Worm (Caenorhabditis elegans) whole organism, young adult: Measurements from ENCODE around the gene sri-25.

ENCODE experiments used
- B0019.2 ChIP-seq: fragments of 200-800 bp; sonication (Bioruptor generic); conservative IDR thresholded peaks from 2 replicates; pipeline ENCODE4 v1.3.6; 2022; ENCODE audit warnings: missing genetic modification reagents, missing genetic modification characterization, missing compliant biosample characterization
- B0336.3 ChIP-seq: fragments of 200-800 bp; sonication (Bioruptor generic); IDR thresholded peaks from 2 replicates; pipeline ENCODE4 v1.3.6; 2022; ENCODE audit warnings: missing genetic modification characterization, missing compliant biosample characterization
- C17E4.6 ChIP-seq: fragments of 200-800 bp; sonication (Bioruptor generic); IDR thresholded peaks from 2 replicates; pipeline ENCODE4 v1.3.6; 2022; ENCODE audit warnings: missing genetic modification reagents, missing genetic modification characterization, missing compliant biosample characterization
- F10E7.11 ChIP-seq: sonication (generic microtip); optimal IDR thresholded peaks from 2 replicates; lab custom pipeline; 2017; ENCODE audit warnings: mild to moderate bottlenecking, missing genetic modification characterization, moderate library complexity, missing compliant biosample characterization
- F22D6.2 ChIP-seq: sonication (generic microtip); optimal IDR thresholded peaks from 2 replicates; lab custom pipeline; 2016; ENCODE audit warnings: mild to moderate bottlenecking, missing genetic modification characterization, missing compliant biosample characterization
- F23B12.7 ChIP-seq: sonication (generic microtip); optimal IDR thresholded peaks from 2 replicates; lab custom pipeline; 2017; ENCODE audit warnings: missing genetic modification characterization, mild to moderate bottlenecking, missing compliant biosample characterization, antibody characterized with exemption, moderate library complexity; ENCODE audit not compliant: insufficient read depth
- F33H1.4 ChIP-seq: fragments of 200-800 bp; sonication (Bioruptor generic); IDR thresholded peaks from 2 replicates; pipeline ENCODE4 v1.3.6; 2022; ENCODE audit warnings: missing genetic modification reagents, missing genetic modification characterization, missing compliant biosample characterization
- F39B2.1 ChIP-seq: fragments of 200-800 bp; sonication (Bioruptor generic); IDR thresholded peaks from 2 replicates; pipeline ENCODE4 v1.3.6; 2022; ENCODE audit warnings: missing genetic modification reagents, missing genetic modification characterization, missing compliant biosample characterization
- F49E8.2 ChIP-seq: sonication (generic microtip); optimal IDR thresholded peaks from 3 replicates; lab custom pipeline; 2017; ENCODE audit warnings: missing genetic modification characterization, mild to moderate bottlenecking, missing compliant biosample characterization, antibody characterized with exemption, moderate library complexity; ENCODE audit not compliant: insufficient read depth
- F52B5.7 ChIP-seq: sonication (generic microtip); optimal IDR thresholded peaks from 2 replicates; lab custom pipeline; 2016; ENCODE audit warnings: mild to moderate bottlenecking, missing genetic modification characterization, missing compliant biosample characterization
- F57A8.1 ChIP-seq: fragments of 200-800 bp; sonication (Bioruptor generic); optimal IDR thresholded peaks from 2 replicates; lab custom pipeline; 2018; ENCODE audit warnings: mild to moderate bottlenecking, missing genetic modification characterization, moderate library complexity, missing compliant biosample characterization
- Y56A3A.18 ChIP-seq: fragments of 200-800 bp; sonication (Bioruptor generic); IDR thresholded peaks from 2 replicates; pipeline ENCODE4 v1.3.6; 2022; ENCODE audit warnings: missing genetic modification reagents, missing genetic modification characterization, missing compliant biosample characterization
- ZK185.1 ChIP-seq: sonication (generic microtip); optimal IDR thresholded peaks from 2 replicates; lab custom pipeline; 2016; ENCODE audit warnings: mild to moderate bottlenecking, missing genetic modification characterization, missing compliant biosample characterization; ENCODE audit not compliant: poor library complexity, severe bottlenecking
- akir-1 ChIP-seq: fragments of 200-800 bp; sonication (Bioruptor generic); optimal IDR thresholded peaks from 2 replicates; lab custom pipeline; 2018; ENCODE audit warnings: mild to moderate bottlenecking, missing genetic modification characterization, moderate library complexity, missing compliant biosample characterization
- aptf-3 ChIP-seq: fragments of 200-800 bp; sonication (Bioruptor generic); IDR thresholded peaks from 2 replicates; pipeline ENCODE4 v1.3.6; 2022; ENCODE audit warnings: missing genetic modification characterization, missing compliant biosample characterization
- atf-7 ChIP-seq: sonication (generic microtip); optimal IDR thresholded peaks from 2 replicates; lab custom pipeline; 2017; ENCODE audit warnings: mild to moderate bottlenecking, missing genetic modification characterization, missing compliant biosample characterization
- attf-5 ChIP-seq: fragments of 200-800 bp; sonication (Bioruptor generic); optimal IDR thresholded peaks from 2 replicates; lab custom pipeline; 2018; ENCODE audit warnings: mild to moderate bottlenecking, missing genetic modification characterization, missing compliant biosample characterization
- die-1 ChIP-seq: sonication (generic microtip); optimal IDR thresholded peaks from 2 replicates; lab custom pipeline; 2016; ENCODE audit warnings: missing genotype, mild to moderate bottlenecking, missing genetic modification characterization, missing compliant biosample characterization
- dpl-1 ChIP-seq: fragments of 150-350 bp; optimal IDR thresholded peaks from 2 replicates; lab custom pipeline; 2014; ENCODE audit warnings: missing biosample characterization, missing genetic modification reagents, missing genetic modification characterization
- hlh-12 ChIP-seq: sonication (generic microtip); optimal IDR thresholded peaks from 2 replicates; lab custom pipeline; 2016; ENCODE audit warnings: missing genetic modification characterization, missing compliant biosample characterization
- hmg-20 ChIP-seq: fragments of 200-800 bp; sonication (Bioruptor generic); IDR thresholded peaks from 2 replicates; pipeline ENCODE4 v1.3.6; 2022; ENCODE audit warnings: missing genetic modification reagents, missing genetic modification characterization, missing compliant biosample characterization
- lag-1 ChIP-seq: fragments of 200-800 bp; sonication (Bioruptor generic); IDR thresholded peaks from 2 replicates; pipeline ENCODE4 v1.3.6; 2022; ENCODE audit warnings: missing genetic modification reagents, missing genetic modification characterization, missing compliant biosample characterization
- let-607 ChIP-seq, 2 experiments: fragments of 200-800 bp in 1 of 2; sonication (Bioruptor generic) in 1 of 2; sonication (generic microtip) in 1 of 2; optimal IDR thresholded peaks; 2 replicates each; lab custom pipeline; 2016 to 2018; ENCODE audit warnings: mild to moderate bottlenecking in 2 of 2, missing compliant biosample characterization in 2 of 2, missing genetic modification characterization in 2 of 2, moderate library complexity in 2 of 2, missing genotype in 1 of 2
- lin-35 ChIP-seq, 3 experiments: fragments of 150-350 bp in 2 of 3; sonication (generic microtip) in 1 of 3; optimal IDR thresholded peaks; 2 replicates each; lab custom pipeline; 2014 to 2018; ENCODE audit warnings: missing biosample characterization in 3 of 3, missing genetic modification characterization in 3 of 3, missing genetic modification reagents in 3 of 3
- lir-1 ChIP-seq: fragments of 200-800 bp; sonication (Bioruptor generic); conservative IDR thresholded peaks from 2 replicates; pipeline ENCODE4 v1.3.6; 2022; ENCODE audit warnings: missing genetic modification reagents, missing genetic modification characterization, missing compliant biosample characterization
- lsl-1 ChIP-seq: fragments of 200-800 bp; sonication (Bioruptor generic); optimal IDR thresholded peaks from 2 replicates; lab custom pipeline; 2018; ENCODE audit warnings: mild to moderate bottlenecking, missing genetic modification characterization, moderate library complexity, missing compliant biosample characterization
- mes-4 ChIP-seq: sonication (generic microtip); optimal IDR thresholded peaks from 2 replicates; lab custom pipeline; 2016; ENCODE audit warnings: missing genotype, missing genetic modification characterization, missing compliant biosample characterization
- nfya-2 ChIP-seq: fragments of 200-800 bp; sonication (Bioruptor generic); IDR thresholded peaks from 2 replicates; pipeline ENCODE4 v1.3.6; 2022; ENCODE audit warnings: missing genetic modification reagents, missing genetic modification characterization, missing compliant biosample characterization
- rcor-1 ChIP-seq: fragments of 200-800 bp; sonication (Bioruptor generic); IDR thresholded peaks from 2 replicates; pipeline ENCODE4 v1.3.6; 2022; ENCODE audit warnings: missing genetic modification reagents, missing genetic modification characterization, missing compliant biosample characterization
- sdz-38 ChIP-seq: sonication (generic microtip); optimal IDR thresholded peaks from 2 replicates; lab custom pipeline; 2016; ENCODE audit warnings: missing genotype, missing genetic modification characterization, missing compliant biosample characterization
- sea-2 ChIP-seq: fragments of 200-800 bp; sonication (Bioruptor generic); IDR thresholded peaks from 2 replicates; pipeline ENCODE4 v1.3.6; 2022; ENCODE audit warnings: missing genetic modification characterization, missing compliant biosample characterization
- snpc-1.1 ChIP-seq: sonication (generic microtip); optimal IDR thresholded peaks from 2 replicates; lab custom pipeline; 2017; ENCODE audit warnings: missing genetic modification characterization, mild to moderate bottlenecking, missing compliant biosample characterization, antibody characterized with exemption, moderate library complexity, missing genotype, missing genetic modification reagents; ENCODE audit not compliant: insufficient read depth
- snpc-3.4 ChIP-seq: sonication (generic microtip); optimal IDR thresholded peaks from 2 replicates; lab custom pipeline; 2017; ENCODE audit warnings: missing genetic modification characterization, mild to moderate bottlenecking, missing compliant biosample characterization, antibody characterized with exemption, moderate library complexity, missing genotype, missing genetic modification reagents
- snpc-4 ChIP-seq, 5 experiments: fragments of 150-350 bp in 1 of 5; sonication (generic microtip) in 4 of 5; optimal IDR thresholded peaks; 2 replicates each; lab custom pipeline; 2014 to 2018; ENCODE audit warnings: missing genetic modification characterization in 5 of 5, missing biosample characterization in 3 of 5, antibody characterized with exemption in 2 of 5, mild to moderate bottlenecking in 2 of 5, missing compliant biosample characterization in 2 of 5, missing genotype in 2 of 5, moderate library complexity in 2 of 5, missing genetic modification reagents in 1 of 5
- somi-1 ChIP-seq: fragments of 200-800 bp; sonication (Bioruptor generic); optimal IDR thresholded peaks from 2 replicates; lab custom pipeline; 2018; ENCODE audit warnings: mild to moderate bottlenecking, missing genetic modification characterization, missing compliant biosample characterization
- tbp1 ChIP-seq: fragments of 200-800 bp; sonication (Bioruptor generic); optimal IDR thresholded peaks from 2 replicates; lab custom pipeline; 2018; ENCODE audit warnings: mild to moderate bottlenecking, missing genetic modification characterization, missing compliant biosample characterization
- tbx-9 ChIP-seq: sonication (generic microtip); optimal IDR thresholded peaks from 2 replicates; lab custom pipeline; 2016; ENCODE audit warnings: borderline replicate concordance, missing genetic modification characterization, inconsistent platforms, missing compliant biosample characterization
- unc-62 ChIP-seq: fragments of 150-350 bp; optimal IDR thresholded peaks from 2 replicates; lab custom pipeline; 2014; ENCODE audit warnings: missing biosample characterization, missing genetic modification reagents, missing genetic modification characterization
- zfh-2 ChIP-seq: fragments of 200-800 bp; sonication (Bioruptor generic); conservative IDR thresholded peaks from 2 replicates; pipeline ENCODE4 v1.3.6; 2022; ENCODE audit warnings: missing genetic modification reagents, missing genetic modification characterization, missing compliant biosample characterization
- ztf-18 ChIP-seq: sonication (generic microtip); optimal IDR thresholded peaks from 2 replicates; lab custom pipeline; 2016; ENCODE audit warnings: missing genotype, mild to moderate bottlenecking, missing genetic modification characterization, missing compliant biosample characterization
- ztf-22 ChIP-seq: fragments of 200-800 bp; sonication (Bioruptor generic); optimal IDR thresholded peaks from 2 replicates; lab custom pipeline; 2018; ENCODE audit warnings: mild to moderate bottlenecking, missing genetic modification characterization, moderate library complexity, missing compliant biosample characterization
- ztf-6 ChIP-seq: fragments of 200-800 bp; sonication (Bioruptor generic); IDR thresholded peaks from 2 replicates; pipeline ENCODE4 v1.3.6; 2022; ENCODE audit warnings: missing genetic modification reagents, missing genetic modification characterization, missing compliant biosample characterization

The sri-25 gene

DNA sequence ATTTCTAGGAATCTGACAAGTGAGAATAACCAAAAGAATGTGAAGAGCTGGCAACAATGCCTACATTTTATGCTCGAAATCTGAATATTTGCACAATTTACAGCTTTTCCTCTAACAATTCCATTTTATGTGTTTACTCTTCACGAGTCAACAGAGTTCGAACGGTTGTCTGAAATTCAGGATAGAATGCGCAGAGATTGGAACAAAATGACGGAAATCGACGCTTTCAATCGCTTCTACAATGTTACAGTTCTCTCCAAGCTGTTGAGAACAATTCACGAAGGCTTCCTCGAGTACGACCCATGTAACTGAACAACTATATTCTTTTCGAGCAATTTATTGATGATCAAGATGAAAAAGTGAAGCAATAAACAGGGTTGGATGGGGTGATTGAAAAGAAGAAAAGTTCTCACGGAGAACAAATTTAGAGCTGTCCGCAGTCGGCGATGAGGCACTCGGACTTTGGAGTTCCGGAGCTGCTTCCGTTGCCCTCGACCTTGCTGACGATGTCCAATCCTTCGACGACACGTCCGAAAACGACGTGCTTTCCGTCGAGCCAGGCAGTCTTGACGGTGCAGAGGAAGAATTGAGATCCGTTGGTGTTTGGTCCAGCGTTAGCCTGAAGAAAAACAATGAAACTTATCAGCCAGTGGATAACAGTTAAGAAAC is 30.4 kb upstream of the sri-25 start, which contains the start of gene Y75B12B.3 (continued):
- peak; percentile 84 for TF ChIP-seq F49E8.2
- no peak for TF ChIP-seq aptf-3 (GFP tag; lab: Robert Waterston, UW)
- TF ChIP-seq lir-1 (GFP tag; lab: Robert Waterston, UW) = no peak
- no peak for TF ChIP-seq mes-4 (tag; lab: Kevin White, UChicago)
- no peak for TF ChIP-seq let-607 (tag; optimal IDR thresholded peaks at IDR 0.05; lab: Kevin White, UChicago)
- TF ChIP-seq unc-62 (GFP tag; lab: Kevin White, UChicago) = no peak
- TF ChIP-seq F52B5.7 (tag; lab: Kevin White, UChicago) = no peak
- peak; percentile 5; the same call in 1 of the 2 replicates for TF ChIP-seq rcor-1
- TF ChIP-seq tbp1 (GFP tag; lab: Kevin White, UChicago) = peak; percentile 42

DNA sequence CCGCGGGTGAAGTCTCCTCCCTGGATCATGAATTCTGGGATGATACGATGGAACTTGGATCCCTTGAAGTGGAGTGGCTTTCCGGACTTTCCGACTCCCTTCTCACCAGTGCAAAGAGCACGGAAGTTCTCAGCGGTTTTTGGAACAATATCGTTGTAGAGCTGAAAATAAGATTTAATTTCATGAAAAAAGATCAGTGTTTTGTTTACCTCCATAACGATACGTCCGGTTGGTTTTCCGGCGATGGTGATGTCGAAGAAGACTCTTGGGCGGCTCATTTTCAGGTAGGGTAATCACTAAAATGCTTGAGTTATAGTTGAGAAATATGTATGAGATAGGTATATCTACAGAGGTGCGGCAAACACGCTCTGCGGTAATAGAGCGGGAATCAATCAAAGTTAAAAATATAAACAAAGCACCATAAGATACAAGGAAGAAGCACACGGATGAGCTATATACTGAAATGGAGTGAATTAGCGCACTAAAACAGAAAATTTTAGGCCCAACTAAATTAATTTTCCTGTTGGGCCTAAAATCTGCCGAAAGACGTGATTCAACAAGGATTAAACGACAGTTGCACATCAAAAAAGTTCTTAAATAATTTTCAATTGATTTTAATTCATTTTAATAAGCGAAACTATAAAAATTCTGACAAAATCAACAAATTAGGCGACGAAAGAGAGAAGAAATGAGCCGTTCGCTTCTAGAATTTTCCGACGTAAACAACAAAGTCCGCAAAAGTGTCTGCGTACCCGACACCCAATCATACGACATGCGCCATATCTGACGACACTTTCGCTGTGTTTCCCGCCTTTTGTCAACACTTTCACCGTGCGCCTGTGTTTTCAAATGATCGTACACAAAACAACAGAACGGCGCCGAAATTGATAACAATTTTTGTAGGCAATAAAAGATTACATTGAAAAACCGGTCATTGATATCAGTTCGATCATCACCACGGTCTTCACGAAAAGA is 29.4 kb upstream of the sri-25 start, which contains the start of the genes cyn-7 and bath-36:
TSS of gene cyn-7 (minus strand) at position 296 of the 975 bp plus-strand sequence.
TSS of gene bath-36 (plus strand) at position 806 of the 975 bp plus-strand sequence.
- TF ChIP-seq akir-1 (GFP tag; lab: Kevin White, UChicago) = no peak
- TF ChIP-seq lir-1 (GFP tag; lab: Robert Waterston, UW) = peak; percentile 70
- no peak for TF ChIP-seq ztf-6
- peak; percentile 56 for TF ChIP-seq F33H1.4 (GFP tag; lab: Robert Waterston, UW)
- no peak for TF ChIP-seq die-1 (tag; lab: Kevin White, UChicago)
- peak in 1 of 3 experiments; percentile 66 for TF ChIP-seq lin-35 (GFP tag; optimal IDR thresholded peaks at IDR 0.05; lab: Kevin White, UChicago)
- no peak for TF ChIP-seq lag-1
- TF ChIP-seq dpl-1 (GFP tag; lab: Kevin White, UChicago) = peak; percentile 52
- peak; percentile 72 for TF ChIP-seq ZK185.1 (tag; lab: Kevin White, UChicago)
- TF ChIP-seq B0336.3 = peak; percentile 55; the same call in 1 of the 2 replicates
- TF ChIP-seq snpc-3.4 (tag; lab: Kevin White, UChicago) = peak; percentile 76
- no peak for TF ChIP-seq zfh-2
- peak; percentile 49 for TF ChIP-seq lsl-1
- TF ChIP-seq B0019.2 (GFP tag; lab: Robert Waterston, UW) = 0 out of 2 replicates have a peak, but pooled peaks have one; percentile 25
- TF ChIP-seq Y56A3A.18 (GFP tag; lab: Robert Waterston, UW) = no peak
- TF ChIP-seq snpc-4 (GFP tag; optimal IDR thresholded peaks at IDR 0.05; lab: Kevin White, UChicago) = no peak
- peak in 2 of 4 experiments; percentile 68 to 71 for TF ChIP-seq snpc-4 (tag; optimal IDR thresholded peaks at IDR 0.05; lab: Kevin White, UChicago)
- TF ChIP-seq ztf-18 (tag; lab: Kevin White, UChicago) = no peak
- TF ChIP-seq F10E7.11 (tag; lab: Kevin White, UChicago) = no peak
- TF ChIP-seq sdz-38 (tag; lab: Kevin White, UChicago) = no peak
- TF ChIP-seq snpc-1.1 = no peak
- TF ChIP-seq F39B2.1 (GFP tag; lab: Robert Waterston, UW) = no peak
- TF ChIP-seq ztf-22 = peak; percentile 9
- TF ChIP-seq hlh-12 (tag; lab: Kevin White, UChicago) = no peak
- no peak for TF ChIP-seq sea-2 (GFP tag; lab: Robert Waterston, UW)
- TF ChIP-seq somi-1 (GFP tag; lab: Kevin White, UChicago) = no peak
- no peak for TF ChIP-seq F22D6.2 (tag; lab: Kevin White, UChicago)
- peak; percentile 28 for TF ChIP-seq atf-7 (tag; lab: Kevin White, UChicago)
- TF ChIP-seq F57A8.1 (GFP tag; lab: Kevin White, UChicago) = no peak
- TF ChIP-seq C17E4.6 (GFP tag; lab: Robert Waterston, UW) = 0 out of 2 replicates have a peak, but pooled peaks have one; percentile 26
- TF ChIP-seq F23B12.7 (tag; lab: Kevin White, UChicago) = peak; percentile 67
- TF ChIP-seq tbx-9 (tag; lab: Kevin White, UChicago) = no peak
- peak; percentile 56 for TF ChIP-seq attf-5 (GFP tag; lab: Kevin White, UChicago)
- no peak for TF ChIP-seq nfya-2 (GFP tag; lab: Robert Waterston, UW)
- TF ChIP-seq hmg-20 (GFP tag; lab: Robert Waterston, UW) = no peak
